Worm (Caenorhabditis elegans) whole organism, midembryonic: Measurements from ENCODE around the gene F29B9.1.

Experiments used
- T22C8.4 ChIP-seq: fragments of 200-800 bp; sonication (Bioruptor generic); IDR thresholded peaks from 2 replicates; pipeline ENCODE4 v1.3.6; 2022; ENCODE audit warnings: missing genetic modification characterization, missing compliant biosample characterization
- cog-1 ChIP-seq: sonication (generic microtip); optimal IDR thresholded peaks from 2 replicates; lab custom pipeline; 2016; ENCODE audit warnings: missing genetic modification characterization, missing compliant biosample characterization
- flt-1 ChIP-seq: fragments of 200-800 bp; sonication (Bioruptor generic); IDR thresholded peaks from 2 replicates; pipeline ENCODE4 v1.3.6; 2022; ENCODE audit warnings: missing genetic modification characterization, missing compliant biosample characterization
- ref-1 ChIP-seq: fragments of 200-800 bp; sonication (Bioruptor generic); conservative IDR thresholded peaks from 2 replicates; pipeline ENCODE4 v1.3.6; 2022; ENCODE audit warnings: missing genetic modification reagents, missing genetic modification characterization, missing compliant biosample characterization
- ztf-23 ChIP-seq: fragments of 200-800 bp; sonication (Bioruptor generic); IDR thresholded peaks from 2 replicates; pipeline ENCODE4 v1.3.6; 2022; ENCODE audit warnings: missing genetic modification reagents, missing genetic modification characterization, missing compliant biosample characterization

DNA sequence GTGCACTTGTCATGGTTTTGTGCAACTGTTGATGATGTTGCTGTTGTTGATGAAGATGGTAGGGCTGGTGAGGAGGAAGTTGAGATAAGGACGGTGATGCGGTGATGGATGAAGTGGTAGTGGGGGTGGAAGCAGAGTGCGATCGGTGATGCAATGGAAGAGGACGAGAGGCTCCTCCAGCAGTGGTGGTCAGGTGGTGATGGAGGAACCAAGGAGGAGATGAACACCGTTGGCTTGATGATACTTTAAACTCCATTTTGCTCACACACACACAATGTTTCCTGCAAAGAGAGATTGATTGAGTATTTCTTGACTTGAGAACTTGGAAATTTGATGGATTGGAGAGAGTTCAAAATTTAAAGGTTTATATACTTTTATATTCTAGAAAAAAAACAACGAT, 27.3 kb upstream of the F29B9.1 start, which contains the start of gene F19C7.8:
- no peak for TF ChIP-seq ztf-23 (GFP tag; lab: Robert Waterston, UW)
- no peak for TF ChIP-seq flt-1
- no peak for TF ChIP-seq ref-1 (GFP tag; lab: Robert Waterston, UW)
- no peak for TF ChIP-seq cog-1 (tag; lab: Kevin White, UChicago)
- TF ChIP-seq T22C8.4, result no peak
